Fruit fly (Drosophila melanogaster) whole organism, embryonic: ENCODE measurements around the gene SREBP.
A peak's percentile ranks its signal among the peaks of the same experiment; 100 is the strongest.

ENCODE experiments used
- Atf3 ChIP-seq: fragments of 200-800 bp; sonication (Bioruptor generic); optimal IDR thresholded peaks from 3 replicates; lab custom pipeline; 2016; ENCODE audit warnings: missing biosample characterization, missing genetic modification characterization
- BEAF-32 ChIP-seq: fragments of 200-800 bp; sonication (Bioruptor generic); optimal IDR thresholded peaks from 3 replicates; lab custom pipeline; 2017; ENCODE audit warnings: missing biosample characterization, missing genetic modification characterization, mild to moderate bottlenecking, moderate library complexity, missing genetic modification reagents
- CG10147 ChIP-seq: fragments of 200-800 bp; sonication (Bioruptor generic); optimal IDR thresholded peaks from 2 replicates; lab custom pipeline; 2019; ENCODE audit warnings: missing biosample characterization, mild to moderate bottlenecking, missing genetic modification characterization, moderate library complexity
- CG10565 ChIP-seq: fragments of 200-800 bp; sonication (Bioruptor generic); optimal IDR thresholded peaks from 3 replicates; lab custom pipeline; 2016; ENCODE audit warnings: missing biosample characterization, mild to moderate bottlenecking, missing genetic modification characterization
- CG10654 ChIP-seq: fragments of 200-800 bp; sonication (Bioruptor generic); optimal IDR thresholded peaks from 2 replicates; lab custom pipeline; 2016; ENCODE audit warnings: missing biosample characterization, missing genetic modification characterization
- CG11723 ChIP-seq: fragments of 200-800 bp; sonication (Bioruptor generic); optimal IDR thresholded peaks from 2 replicates; lab custom pipeline; 2017; ENCODE audit warnings: missing biosample characterization, mild to moderate bottlenecking, missing genetic modification characterization
- CG13287 ChIP-seq: fragments of 200-800 bp; sonication (Bioruptor generic); IDR thresholded peaks from 2 replicates; pipeline ENCODE4 v1.3.6; 2022; ENCODE audit warnings: missing biosample characterization, missing genetic modification characterization; ENCODE audit not compliant: partially characterized antibody
- CG14014 ChIP-seq: fragments of 200-800 bp; sonication (Bioruptor generic); IDR thresholded peaks from 2 replicates; pipeline ENCODE4 v1.3.6; 2022; ENCODE audit warnings: missing biosample characterization, missing genetic modification characterization
- CG15601 ChIP-seq: fragments of 200-800 bp; sonication (Bioruptor generic); optimal IDR thresholded peaks from 3 replicates; lab custom pipeline; 2019; ENCODE audit warnings: missing biosample characterization, mild to moderate bottlenecking, missing genetic modification characterization, moderate library complexity
- CG16815 ChIP-seq: fragments of 200-800 bp; sonication (Bioruptor generic); optimal IDR thresholded peaks from 3 replicates; lab custom pipeline; 2017; ENCODE audit warnings: missing biosample characterization, mild to moderate bottlenecking, missing genetic modification characterization
- CG18619 ChIP-seq: fragments of 200-800 bp; sonication (Bioruptor generic); optimal IDR thresholded peaks from 3 replicates; lab custom pipeline; 2017; ENCODE audit warnings: missing biosample characterization, mild to moderate bottlenecking, missing genetic modification characterization
- CG2120 ChIP-seq: fragments of 200-800 bp; sonication (Bioruptor generic); optimal IDR thresholded peaks from 3 replicates; lab custom pipeline; 2016; ENCODE audit warnings: missing biosample characterization, missing genetic modification characterization
- CG2875 ChIP-seq: fragments of 200-800 bp; sonication (Bioruptor generic); optimal IDR thresholded peaks from 2 replicates; lab custom pipeline; 2017; ENCODE audit warnings: missing biosample characterization, mild to moderate bottlenecking, missing genetic modification characterization, missing genetic modification reagents
- CG33557 ChIP-seq: fragments of 200-800 bp; sonication (Bioruptor generic); optimal IDR thresholded peaks from 2 replicates; lab custom pipeline; 2019; ENCODE audit warnings: missing biosample characterization, mild to moderate bottlenecking, missing genetic modification characterization, moderate library complexity
- CG3847 ChIP-seq: fragments of 200-800 bp; sonication (Bioruptor generic); IDR thresholded peaks from 2 replicates; pipeline ENCODE4 v1.3.6; 2022; ENCODE audit warnings: missing biosample characterization, missing genetic modification characterization
- CG42726 ChIP-seq: fragments of 200-800 bp; sonication (Bioruptor generic); IDR thresholded peaks from 2 replicates; pipeline ENCODE4 v1.3.6; 2022; ENCODE audit warnings: missing biosample characterization, missing genetic modification characterization; ENCODE audit not compliant: partially characterized antibody
- CG4707 ChIP-seq: fragments of 200-800 bp; sonication (Bioruptor generic); optimal IDR thresholded peaks from 2 replicates; lab custom pipeline; 2018; ENCODE audit warnings: missing biosample characterization, mild to moderate bottlenecking, missing genetic modification characterization, moderate library complexity
- CG6254 ChIP-seq: fragments of 200-800 bp; sonication (Bioruptor generic); optimal IDR thresholded peaks from 3 replicates; lab custom pipeline; 2017; ENCODE audit warnings: mild to moderate bottlenecking, missing biosample characterization, missing genetic modification reagents, missing genetic modification characterization
- CG6654 ChIP-seq: fragments of 200-800 bp; sonication (Bioruptor generic); optimal IDR thresholded peaks from 2 replicates; lab custom pipeline; 2017; ENCODE audit warnings: missing biosample characterization, mild to moderate bottlenecking, missing genetic modification characterization
- CG9609 ChIP-seq: fragments of 200-800 bp; sonication (Bioruptor generic); optimal IDR thresholded peaks from 3 replicates; lab custom pipeline; 2016; ENCODE audit warnings: missing biosample characterization, missing genetic modification characterization
- CG9817 ChIP-seq: fragments of 200-800 bp; sonication (Bioruptor generic); optimal IDR thresholded peaks from 2 replicates; lab custom pipeline; 2018; ENCODE audit warnings: missing biosample characterization, mild to moderate bottlenecking, missing genetic modification characterization, moderate library complexity
- HLH4C ChIP-seq: fragments of 200-800 bp; sonication (Bioruptor generic); IDR thresholded peaks from 3 replicates; pipeline ENCODE4 v1.3.6; 2022; ENCODE audit warnings: missing biosample characterization, missing genetic modification characterization; ENCODE audit not compliant: partially characterized antibody
- Hmx ChIP-seq: fragments of 200-800 bp; sonication (Bioruptor generic); optimal IDR thresholded peaks from 2 replicates; lab custom pipeline; 2016; ENCODE audit warnings: missing biosample characterization, missing genetic modification characterization
- Hsf ChIP-seq: fragments of 200-800 bp; sonication (Bioruptor generic); optimal IDR thresholded peaks from 3 replicates; lab custom pipeline; 2016; ENCODE audit warnings: missing biosample characterization, missing genetic modification characterization
- MBD-R2 ChIP-seq: fragments of 200-800 bp; sonication (Bioruptor generic); IDR thresholded peaks from 2 replicates; pipeline ENCODE4 v1.3.6; 2022; ENCODE audit warnings: missing biosample characterization, missing genetic modification characterization
- Poxn ChIP-seq: fragments of 200-800 bp; sonication (Bioruptor generic); IDR thresholded peaks from 2 replicates; pipeline ENCODE4 v1.3.6; 2022; ENCODE audit warnings: missing biosample characterization, missing genetic modification characterization
- Rx ChIP-seq: fragments of 200-800 bp; sonication (Bioruptor generic); IDR thresholded peaks from 2 replicates; pipeline ENCODE4 v1.3.6; 2022; ENCODE audit warnings: missing biosample characterization, missing genetic modification characterization
- YL-1 ChIP-seq: fragments of 200-800 bp; sonication (Bioruptor generic); optimal IDR thresholded peaks from 3 replicates; lab custom pipeline; 2017; ENCODE audit warnings: missing biosample characterization, mild to moderate bottlenecking, missing genetic modification characterization
- ap ChIP-seq: fragments of 200-800 bp; sonication (Bioruptor generic); IDR thresholded peaks from 2 replicates; pipeline ENCODE4 v1.3.6; 2022; ENCODE audit warnings: missing biosample characterization, missing genetic modification characterization
- ara ChIP-seq: fragments of 200-800 bp; sonication (Bioruptor generic); IDR thresholded peaks from 2 replicates; pipeline ENCODE4 v1.3.6; 2022; ENCODE audit warnings: missing biosample characterization, missing genetic modification characterization
- az2 ChIP-seq: fragments of 200-800 bp; sonication (Bioruptor generic); optimal IDR thresholded peaks from 3 replicates; lab custom pipeline; 2016; ENCODE audit warnings: missing biosample characterization, missing genetic modification characterization
- cad ChIP-seq: fragments of >200 bp; optimal IDR thresholded peaks from 2 replicates; lab custom pipeline; 2017; ENCODE audit warnings: missing biosample characterization, missing genetic modification characterization
- chif ChIP-seq, 2 experiments: fragments of 200-800 bp; sonication (Bioruptor generic); optimal IDR thresholded peaks; 3 replicates each; lab custom pipeline; 2016; ENCODE audit warnings: missing biosample characterization in 2 of 2, missing genetic modification characterization in 2 of 2
- chinmo ChIP-seq: fragments of 200-800 bp; sonication (Bioruptor generic); IDR thresholded peaks from 4 replicates; pipeline ENCODE4 v1.3.6; 2022; ENCODE audit warnings: missing biosample characterization, missing genetic modification characterization; ENCODE audit not compliant: partially characterized antibody
- chm ChIP-seq: fragments of 200-800 bp; sonication (Bioruptor generic); IDR thresholded peaks from 2 replicates; pipeline ENCODE4 v1.3.6; 2022; ENCODE audit warnings: missing biosample characterization, missing genetic modification characterization
- crc ChIP-seq: fragments of 200-800 bp; sonication (Bioruptor generic); optimal IDR thresholded peaks from 2 replicates; lab custom pipeline; 2016; ENCODE audit warnings: missing biosample characterization, missing genetic modification characterization
- lab ChIP-seq: fragments of 200-800 bp; sonication (Bioruptor generic); optimal IDR thresholded peaks from 3 replicates; lab custom pipeline; 2017; ENCODE audit warnings: missing biosample characterization, missing genetic modification characterization, mild to moderate bottlenecking, moderate library complexity, missing genetic modification reagents
- lov ChIP-seq, 2 experiments: fragments of 200-800 bp in 1 of 2; fragments of >200 bp in 1 of 2; sonication (Bioruptor generic) in 1 of 2; IDR thresholded peaks in 1 of 2; optimal IDR thresholded peaks in 1 of 2; 2 replicates in 1 of 2; 3 replicates in 1 of 2; pipeline versions ENCODE4 v1.3.6 to Lab custom; 2017 to 2022; ENCODE audit warnings: missing biosample characterization in 1 of 2, missing genetic modification characterization in 1 of 2
- mld ChIP-seq: fragments of 200-800 bp; sonication (Bioruptor generic); IDR thresholded peaks from 3 replicates; pipeline ENCODE4 v1.3.6; 2022; ENCODE audit warnings: missing biosample characterization, missing genetic modification characterization; ENCODE audit not compliant: partially characterized antibody
- org-1 ChIP-seq: fragments of 200-800 bp; sonication (Bioruptor generic); optimal IDR thresholded peaks from 2 replicates; lab custom pipeline; 2017; ENCODE audit warnings: missing biosample characterization, missing genetic modification characterization
- ranshi ChIP-seq: fragments of 200-800 bp; sonication (Bioruptor generic); IDR thresholded peaks from 2 replicates; pipeline ENCODE4 v1.3.6; 2022; ENCODE audit warnings: missing biosample characterization, missing genetic modification characterization
- salm ChIP-seq: fragments of 200-800 bp; sonication (Bioruptor generic); optimal IDR thresholded peaks from 2 replicates; lab custom pipeline; 2018; ENCODE audit warnings: missing biosample characterization, mild to moderate bottlenecking, missing genetic modification characterization
- tin ChIP-seq: fragments of 200-800 bp; sonication (Bioruptor generic); optimal IDR thresholded peaks from 3 replicates; lab custom pipeline; 2016; ENCODE audit warnings: missing biosample characterization, missing genetic modification characterization
- tll ChIP-seq, 2 experiments: fragments of 200-800 bp in 1 of 2; fragments of >200 bp in 1 of 2; sonication (Bioruptor generic) in 1 of 2; optimal IDR thresholded peaks; 2 replicates each; lab custom pipeline; 2017 to 2019; ENCODE audit warnings: missing biosample characterization in 2 of 2, missing genetic modification characterization in 2 of 2, mild to moderate bottlenecking in 1 of 2, moderate library complexity in 1 of 2
- trh ChIP-seq: fragments of 200-800 bp; sonication (Bioruptor generic); optimal IDR thresholded peaks from 2 replicates; lab custom pipeline; 2016; ENCODE audit warnings: missing biosample characterization, missing genetic modification characterization
- unpg ChIP-seq: fragments of 200-800 bp; sonication (Bioruptor generic); optimal IDR thresholded peaks from 3 replicates; lab custom pipeline; 2018; ENCODE audit warnings: missing biosample characterization, mild to moderate bottlenecking, missing genetic modification characterization, moderate library complexity
- wor ChIP-seq: fragments of 200-800 bp; sonication (Bioruptor generic); IDR thresholded peaks from 2 replicates; pipeline ENCODE4 v1.3.6; 2022; ENCODE audit warnings: missing biosample characterization, missing genetic modification characterization

The SREBP gene

DNA sequence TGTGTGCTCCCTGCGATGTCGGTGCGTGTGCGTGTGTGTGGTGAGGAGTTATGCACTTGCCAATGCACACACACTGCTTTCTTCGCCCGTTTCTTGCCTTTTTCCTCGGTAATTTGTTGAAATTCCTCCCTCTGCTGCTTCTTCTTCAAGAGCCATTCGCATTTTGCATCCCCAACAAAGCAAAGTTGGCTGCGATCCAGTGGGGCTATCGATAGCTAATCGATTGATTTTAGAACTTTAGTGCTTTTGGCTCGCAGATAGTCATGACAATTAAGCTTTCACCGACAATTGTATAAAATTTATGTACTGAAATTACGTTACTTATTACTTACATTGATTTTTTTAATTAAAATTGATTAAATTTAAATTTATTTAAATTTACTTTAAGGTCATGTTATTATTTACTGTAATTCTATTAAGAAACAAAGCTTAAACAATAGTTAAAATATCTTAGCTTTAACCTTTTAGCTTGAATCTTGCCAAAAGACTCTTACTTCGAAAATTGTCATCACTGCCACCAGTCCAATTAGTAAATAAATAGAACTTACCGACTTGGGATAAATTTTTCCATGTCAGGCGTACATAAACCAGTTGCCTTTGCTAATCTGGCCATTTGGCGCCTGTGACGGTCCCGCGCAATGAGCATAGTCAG lies 40.5 kb downstream of the SREBP start, which contains the start of the genes trc and CG32221 (continued):
- TF ChIP-seq CG11723, result no peak
- no peak for TF ChIP-seq lov (optimal IDR thresholded peaks at IDR 0.05; lab: Kevin White, UChicago)
- 0 out of 3 replicates have a peak, but pooled peaks have one; percentile 41 for TF ChIP-seq lov (GFP tag; IDR thresholded peaks at IDR 0.05; lab: Robert Waterston, UW)
- no peak for TF ChIP-seq tll (GFP tag; optimal IDR thresholded peaks at IDR 0.05; lab: Kevin White, UChicago)
- peak; percentile 68 for TF ChIP-seq CG9817 (tag; lab: Kevin White, UChicago)
- TF ChIP-seq CG10565 (GFP tag; lab: Kevin White, UChicago), result no peak
- TF ChIP-seq Hsf (GFP tag; lab: Kevin White, UChicago), result peak; percentile 41
- no peak for TF ChIP-seq Hmx
- TF ChIP-seq CG42726 (GFP tag; lab: Robert Waterston, UW), result peak; percentile 77

DNA sequence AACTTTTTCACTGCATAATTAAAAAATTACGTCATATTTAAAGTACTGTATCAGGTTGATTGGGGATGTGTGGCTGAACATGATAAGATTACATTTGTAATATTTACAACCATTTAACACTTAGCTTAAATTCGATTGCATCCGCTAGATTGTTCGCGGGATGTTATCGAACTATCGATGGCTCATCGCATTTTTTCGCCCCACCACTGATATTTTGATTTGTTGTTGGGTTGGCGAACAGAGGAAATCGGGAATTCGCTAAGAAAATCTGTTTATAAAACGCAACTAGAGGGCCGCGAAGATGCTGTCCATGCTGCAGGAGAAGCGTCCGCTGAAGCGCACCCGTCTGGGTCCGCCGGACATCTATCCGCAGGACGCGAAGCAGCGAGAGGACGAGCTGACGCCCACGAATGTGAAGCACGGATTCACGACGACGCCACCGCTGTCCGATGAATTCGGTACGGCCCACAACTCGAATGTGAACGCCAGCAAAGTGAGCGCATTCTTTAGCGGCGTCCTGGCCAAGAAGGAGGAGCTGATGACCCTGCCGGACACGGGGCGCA lies 42.7 kb downstream of the SREBP start, which contains the start of gene kto:
TSS of gene kto (plus strand) at position 240 of the 563 bp plus-strand sequence.
- TF ChIP-seq ranshi (GFP tag; lab: Robert Waterston, UW) (no peak), Rx (GFP tag; lab: Robert Waterston, UW) (no peak), chinmo (GFP tag; lab: Robert Waterston, UW) (peak; percentile 94), CG10654 (GFP tag; lab: Kevin White, UChicago) (no peak), YL-1 (GFP tag; lab: Kevin White, UChicago) (peak; percentile 41), CG14014 (GFP tag; lab: Robert Waterston, UW) (no peak), Poxn (GFP tag; lab: Robert Waterston, UW) (no peak), chif (GFP tag; optimal IDR thresholded peaks at IDR 0.05; lab: Kevin White, UChicago) (no peak), unpg (GFP tag; lab: Kevin White, UChicago) (no peak), CG18619 (GFP tag; lab: Kevin White, UChicago) (no peak), CG9817 (tag; lab: Kevin White, UChicago) (no peak), wor (GFP tag; lab: Robert Waterston, UW) (no peak), org-1 (GFP tag; lab: Kevin White, UChicago) (no peak), CG6654 (GFP tag; lab: Kevin White, UChicago) (no peak), HLH4C (peak; percentile 90), salm (tag; lab: Kevin White, UChicago) (no peak), CG10147 (GFP tag; lab: Kevin White, UChicago) (no peak), CG2120 (GFP tag; lab: Kevin White, UChicago) (no peak), BEAF-32 (peak; percentile 84), CG13287 (GFP tag; lab: Robert Waterston, UW) (peak; percentile 97), cad (GFP tag; lab: Kevin White, UChicago) (no peak), lab (GFP tag; lab: Kevin White, UChicago) (no peak), trh (GFP tag; lab: Kevin White, UChicago) (no peak), CG2875 (GFP tag; lab: Kevin White, UChicago) (no peak), mld (peak; percentile 78), CG6254 (GFP tag; lab: Kevin White, UChicago) (no peak), ap (GFP tag; lab: Robert Waterston, UW) (no peak), az2 (GFP tag; lab: Kevin White, UChicago) (no peak), CG16815 (no peak), crc (GFP tag; lab: Kevin White, UChicago) (no peak), CG15601 (tag; lab: Kevin White, UChicago) (no peak), ara (no peak), CG3847 (GFP tag; lab: Robert Waterston, UW) (no peak), CG9609 (no peak), CG4707 (no peak), tin (GFP tag; lab: Kevin White, UChicago) (no peak), chm (no peak), MBD-R2 (GFP tag; lab: Robert Waterston, UW) (peak; percentile 69), CG33557 (GFP tag; lab: Kevin White, UChicago) (no peak), Atf3 (GFP tag; lab: Kevin White, UChicago) (no peak)
